Worm (Caenorhabditis elegans) whole organism, late embryonic: ENCODE measurements around the gene F52E1.9.

ENCODE experiments used
- T23F11.4 ChIP-seq: fragments of 200-800 bp; sonication (Bioruptor generic); optimal IDR thresholded peaks from 2 replicates; lab custom pipeline; 2018; ENCODE audit warnings: mild to moderate bottlenecking, missing genetic modification characterization, missing compliant biosample characterization
- ahr-1 ChIP-seq: sonication (generic microtip); optimal IDR thresholded peaks from 2 replicates; lab custom pipeline; 2016; ENCODE audit warnings: missing genetic modification characterization, missing compliant biosample characterization
- ceh-22 ChIP-seq: sonication (generic microtip); optimal IDR thresholded peaks from 2 replicates; lab custom pipeline; 2017; ENCODE audit warnings: missing biosample characterization, missing genetic modification characterization
- ceh-30 ChIP-seq: fragments of 150-350 bp; optimal IDR thresholded peaks from 2 replicates; lab custom pipeline; 2014; ENCODE audit warnings: missing biosample characterization, missing genetic modification characterization
- dmd-4 ChIP-seq: sonication (generic microtip); optimal IDR thresholded peaks from 2 replicates; lab custom pipeline; 2016; ENCODE audit warnings: borderline replicate concordance, missing genetic modification characterization, missing compliant biosample characterization
- lin-11 ChIP-seq: fragments of 200-800 bp; sonication (Bioruptor generic); optimal IDR thresholded peaks from 2 replicates; lab custom pipeline; 2018; ENCODE audit warnings: mild to moderate bottlenecking, missing genetic modification characterization, missing compliant biosample characterization
- pha-4 ChIP-seq: fragments of 150-350 bp; optimal IDR thresholded peaks from 2 replicates; lab custom pipeline; 2018; ENCODE audit warnings: missing biosample characterization, missing genetic modification reagents, missing genetic modification characterization
- pqm-1 ChIP-seq: sonication (generic microtip); optimal IDR thresholded peaks from 2 replicates; lab custom pipeline; 2016; ENCODE audit warnings: missing genetic modification characterization, missing compliant biosample characterization
- sox-4 ChIP-seq: sonication (generic microtip); optimal IDR thresholded peaks from 2 replicates; lab custom pipeline; 2017; ENCODE audit warnings: mild to moderate bottlenecking, missing genetic modification characterization, inconsistent platforms, missing compliant biosample characterization
- syd-9 ChIP-seq: sonication (generic microtip); optimal IDR thresholded peaks from 2 replicates; lab custom pipeline; 2016; ENCODE audit warnings: mild to moderate bottlenecking, missing genetic modification characterization, moderate library complexity, missing compliant biosample characterization
- tbx-2 ChIP-seq: sonication (generic microtip); optimal IDR thresholded peaks from 2 replicates; lab custom pipeline; 2016; ENCODE audit warnings: missing genetic modification characterization, missing compliant biosample characterization
- ztf-16 ChIP-seq: sonication (generic microtip); optimal IDR thresholded peaks from 2 replicates; lab custom pipeline; 2017; ENCODE audit warnings: missing genetic modification characterization, missing compliant biosample characterization

ce11 chrV:8403152-8403551, 683 bp upstream of the F52E1.9 start:
- TF ChIP-seq T23F11.4 (GFP tag; lab: Kevin White, UChicago) = no peak
- no peak for TF ChIP-seq tbx-2 (tag; lab: Kevin White, UChicago)
- no peak for TF ChIP-seq ahr-1 (tag; lab: Kevin White, UChicago)
- no peak for TF ChIP-seq sox-4 (tag; lab: Kevin White, UChicago)
- TF ChIP-seq pha-4 (tag; lab: Kevin White, UChicago) = no peak
- no peak for TF ChIP-seq lin-11
- TF ChIP-seq syd-9 (tag; lab: Kevin White, UChicago) = no peak
- TF ChIP-seq ztf-16 (tag; lab: Kevin White, UChicago) = no peak
- TF ChIP-seq pqm-1 (tag; lab: Kevin White, UChicago) = no peak
- no peak for TF ChIP-seq ceh-22 (tag; lab: Kevin White, UChicago)
- no peak for TF ChIP-seq ceh-30
- TF ChIP-seq dmd-4 (tag; lab: Kevin White, UChicago) = no peak
